Worm (Caenorhabditis elegans) whole organism, early embryonic: ENCODE data around the gene stn-2.

Experiments
- B0310.2 ChIP-seq: sonication (generic microtip); optimal IDR thresholded peaks from 2 replicates; lab custom pipeline; 2016; ENCODE audit warnings: mild to moderate bottlenecking, missing genetic modification characterization, missing compliant biosample characterization
- F13C5.2 ChIP-seq: sonication (generic microtip); optimal IDR thresholded peaks from 2 replicates; lab custom pipeline; 2017; ENCODE audit warnings: mild to moderate bottlenecking, missing genetic modification characterization, inconsistent platforms, missing compliant biosample characterization
- aly-1 ChIP-seq: sonication (generic microtip); optimal IDR thresholded peaks from 2 replicates; lab custom pipeline; 2016; ENCODE audit warnings: missing genetic modification characterization, missing compliant biosample characterization
- ama-1 ChIP-seq: fragments of 150-350 bp; optimal IDR thresholded peaks from 2 replicates; lab custom pipeline; 2014
- ceh-13 ChIP-seq: fragments of 200-800 bp; sonication (Bioruptor generic); optimal IDR thresholded peaks from 2 replicates; lab custom pipeline; 2018; ENCODE audit warnings: mild to moderate bottlenecking, missing genetic modification characterization, missing compliant biosample characterization
- ceh-36 ChIP-seq: sonication (generic microtip); optimal IDR thresholded peaks from 2 replicates; lab custom pipeline; 2016; ENCODE audit warnings: missing genetic modification characterization, inconsistent platforms, missing compliant biosample characterization
- ets-7 ChIP-seq: sonication (generic microtip); optimal IDR thresholded peaks from 2 replicates; lab custom pipeline; 2016; ENCODE audit warnings: missing genotype, missing genetic modification characterization, missing compliant biosample characterization
- flt-1 ChIP-seq: fragments of 200-800 bp; sonication (Bioruptor generic); IDR thresholded peaks from 2 replicates; pipeline ENCODE4 v1.3.6; 2022; ENCODE audit warnings: missing genetic modification characterization, missing compliant biosample characterization
- hmbx-1 ChIP-seq: sonication (generic microtip); optimal IDR thresholded peaks from 2 replicates; lab custom pipeline; 2016; ENCODE audit warnings: mild to moderate bottlenecking, missing genetic modification characterization, missing compliant biosample characterization
- hmg-4 ChIP-seq: fragments of 200-800 bp; sonication (Bioruptor generic); optimal IDR thresholded peaks from 2 replicates; lab custom pipeline; 2018; ENCODE audit warnings: mild to moderate bottlenecking, missing genetic modification characterization, missing compliant biosample characterization
- hnd-1 ChIP-seq: sonication (generic microtip); optimal IDR thresholded peaks from 2 replicates; lab custom pipeline; 2016; ENCODE audit warnings: missing genetic modification characterization, missing compliant biosample characterization
- pes-1 ChIP-seq: fragments of 200-800 bp; sonication (Bioruptor generic); IDR thresholded peaks from 2 replicates; pipeline ENCODE4 v1.3.6; 2022; ENCODE audit warnings: missing genetic modification reagents, missing genetic modification characterization, missing compliant biosample characterization
- scrt-1 ChIP-seq: fragments of 200-800 bp; sonication (Bioruptor generic); IDR thresholded peaks from 2 replicates; pipeline ENCODE4 v1.3.6; 2022; ENCODE audit warnings: missing genetic modification characterization, missing compliant biosample characterization
- sea-1 ChIP-seq: fragments of 200-800 bp; sonication (Bioruptor generic); conservative IDR thresholded peaks from 2 replicates; pipeline ENCODE4 v1.3.6; 2022; ENCODE audit warnings: missing genetic modification characterization, missing compliant biosample characterization
- tbx-11 ChIP-seq: fragments of 200-800 bp; sonication (Bioruptor generic); IDR thresholded peaks from 2 replicates; pipeline ENCODE4 v1.3.6; 2022; ENCODE audit warnings: missing genetic modification characterization, missing compliant biosample characterization
- tbx-37 ChIP-seq: fragments of 200-800 bp; sonication (Bioruptor generic); conservative IDR thresholded peaks from 2 replicates; pipeline ENCODE4 v1.3.6; 2022; ENCODE audit warnings: missing genetic modification reagents, missing genetic modification characterization, missing compliant biosample characterization
- tra-4 ChIP-seq: sonication (generic microtip); optimal IDR thresholded peaks from 2 replicates; lab custom pipeline; 2017; ENCODE audit warnings: missing genetic modification characterization, missing compliant biosample characterization

The stn-2 gene

DNA sequence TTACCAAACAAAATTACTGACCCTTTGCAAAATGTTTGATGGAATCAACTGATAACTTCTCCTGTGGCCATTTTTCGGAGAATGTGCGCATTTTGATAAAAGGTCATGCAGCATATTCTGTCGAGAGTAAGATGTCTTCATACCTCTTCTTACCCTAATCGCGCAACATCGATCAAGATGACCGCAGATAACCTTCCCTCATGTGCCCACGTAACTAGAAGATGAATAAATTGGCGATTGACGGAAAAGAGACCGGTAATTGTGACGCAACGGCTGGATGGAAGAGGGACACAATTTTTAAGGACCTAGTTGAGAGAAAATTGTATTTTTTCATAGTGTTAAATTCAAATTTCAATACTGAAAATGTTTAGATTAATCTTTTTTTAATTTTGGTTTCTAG, 39.6 kb downstream of the stn-2 start:
- TF ChIP-seq scrt-1 (GFP tag; lab: Robert Waterston, UW) (no peak), hnd-1 (tag; lab: Kevin White, UChicago) (no peak), F13C5.2 (no peak), sea-1 (GFP tag; lab: Robert Waterston, UW) (no peak), ama-1 (lab: Kevin White, UChicago) (no peak), ets-7 (no peak), tbx-37 (no peak), flt-1 (GFP tag; lab: Robert Waterston, UW) (no peak), aly-1 (tag; lab: Kevin White, UChicago) (no peak), ceh-36 (tag; lab: Kevin White, UChicago) (no peak), pes-1 (GFP tag; lab: Robert Waterston, UW) (no peak), hmbx-1 (tag; lab: Kevin White, UChicago) (no peak), tbx-11 (GFP tag; lab: Robert Waterston, UW) (no peak), B0310.2 (tag; lab: Kevin White, UChicago) (no peak), hmg-4 (GFP tag; lab: Kevin White, UChicago) (no peak), ceh-13 (no peak), tra-4 (tag; lab: Kevin White, UChicago) (no peak)

ce11 chrX:7640391-7640790, 40.0 kb downstream of the stn-2 start:
- TF ChIP-seq flt-1 (GFP tag; lab: Robert Waterston, UW), result no peak
- no peak for TF ChIP-seq ceh-13
- no peak for TF ChIP-seq B0310.2 (tag; lab: Kevin White, UChicago)
- no peak for TF ChIP-seq F13C5.2
- TF ChIP-seq tbx-11 (GFP tag; lab: Robert Waterston, UW), result no peak
- no peak for TF ChIP-seq pes-1 (GFP tag; lab: Robert Waterston, UW)
- no peak for TF ChIP-seq scrt-1 (GFP tag; lab: Robert Waterston, UW)
- no peak for TF ChIP-seq hmg-4 (GFP tag; lab: Kevin White, UChicago)
- TF ChIP-seq aly-1 (tag; lab: Kevin White, UChicago), result no peak
- no peak for TF ChIP-seq ets-7
- no peak for TF ChIP-seq sea-1 (GFP tag; lab: Robert Waterston, UW)
- TF ChIP-seq tra-4 (tag; lab: Kevin White, UChicago), result no peak
- TF ChIP-seq hnd-1 (tag; lab: Kevin White, UChicago), result no peak
- no peak for TF ChIP-seq hmbx-1 (tag; lab: Kevin White, UChicago)
- TF ChIP-seq ama-1 (lab: Kevin White, UChicago), result no peak
- no peak for TF ChIP-seq tbx-37
- TF ChIP-seq ceh-36 (tag; lab: Kevin White, UChicago), result no peak

- no peak for TF ChIP-seq pes-1 (GFP tag; lab: Robert Waterston, UW)
- TF ChIP-seq ceh-13, result no peak
- no peak for TF ChIP-seq scrt-1 (GFP tag; lab: Robert Waterston, UW)
- TF ChIP-seq hmg-4 (GFP tag; lab: Kevin White, UChicago), result no peak
- no peak for TF ChIP-seq ceh-36 (tag; lab: Kevin White, UChicago)
- TF ChIP-seq ets-7, result no peak
- TF ChIP-seq B0310.2 (tag; lab: Kevin White, UChicago), result no peak
- TF ChIP-seq aly-1 (tag; lab: Kevin White, UChicago), result no peak
- no peak for TF ChIP-seq flt-1 (GFP tag; lab: Robert Waterston, UW)
Observed at ce11 chrX:7638790-7639189, 41.6 kb downstream of the stn-2 start.

DNA sequence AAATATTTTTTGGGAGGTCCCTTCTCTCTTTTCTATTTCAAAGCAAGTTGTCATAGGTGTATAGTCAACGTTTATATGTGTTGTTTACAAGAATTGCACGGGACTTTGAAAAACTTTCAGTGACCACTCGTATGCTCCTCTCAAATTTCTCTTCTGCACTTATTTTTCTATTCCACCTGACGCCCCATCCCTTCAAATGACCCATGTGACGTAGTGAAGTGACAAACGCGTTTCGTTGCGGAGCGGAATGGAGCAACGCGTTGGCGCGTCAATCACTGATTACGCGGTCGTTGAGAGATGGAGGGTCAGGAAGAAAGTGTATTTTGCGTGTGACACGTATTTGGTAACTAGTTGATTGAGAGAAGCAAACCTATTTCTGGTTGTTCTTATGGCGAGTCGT, 44.4 kb downstream of the stn-2 start:
- TF ChIP-seq tra-4 (tag; lab: Kevin White, UChicago), result no peak
- no peak for TF ChIP-seq hmg-4 (GFP tag; lab: Kevin White, UChicago)
- TF ChIP-seq tbx-37, result no peak
- TF ChIP-seq pes-1 (GFP tag; lab: Robert Waterston, UW), result no peak
- no peak for TF ChIP-seq tbx-11 (GFP tag; lab: Robert Waterston, UW)
- no peak for TF ChIP-seq ama-1 (lab: Kevin White, UChicago)
- no peak for TF ChIP-seq F13C5.2
- no peak for TF ChIP-seq hmbx-1 (tag; lab: Kevin White, UChicago)
- TF ChIP-seq ceh-13, result no peak
- no peak for TF ChIP-seq ets-7
- no peak for TF ChIP-seq ceh-36 (tag; lab: Kevin White, UChicago)
- TF ChIP-seq flt-1 (GFP tag; lab: Robert Waterston, UW), result no peak
- TF ChIP-seq aly-1 (tag; lab: Kevin White, UChicago), result no peak
- no peak for TF ChIP-seq hnd-1 (tag; lab: Kevin White, UChicago)
- TF ChIP-seq B0310.2 (tag; lab: Kevin White, UChicago), result no peak

DNA sequence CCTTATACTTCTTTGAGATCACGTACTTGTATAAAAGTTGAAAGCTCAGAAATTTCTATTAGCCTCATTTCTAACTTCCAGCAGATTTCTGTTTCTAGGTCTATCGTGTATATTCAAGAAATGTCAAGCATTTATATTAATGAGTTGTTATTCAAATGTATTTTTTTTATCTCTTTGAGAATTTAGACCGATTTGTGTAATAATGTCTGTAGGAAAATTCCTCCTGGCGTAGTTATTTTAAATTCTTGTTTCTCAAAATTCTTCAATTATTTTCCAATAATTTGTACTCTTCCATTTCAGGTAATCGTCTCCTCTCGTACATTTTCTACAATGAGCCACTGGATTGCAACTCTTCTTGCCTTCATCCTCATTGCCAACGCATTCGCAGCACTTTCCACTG, 53.1 kb downstream of the stn-2 start, which contains the start of gene nlp-61:
TSS of gene nlp-61 (plus strand) at position 301 of the 400 bp plus-strand sequence.
- no peak for TF ChIP-seq ceh-36 (tag; lab: Kevin White, UChicago)
